Worm (Caenorhabditis elegans) whole organism, L4 larva: Measurements from ENCODE around the gene scrm-3.
A peak's percentile ranks its signal among the peaks of the same experiment; 100 is the strongest.

ENCODE experiments used
- ctbp-1 ChIP-seq: fragments of 200-800 bp; sonication (Bioruptor generic); IDR thresholded peaks from 2 replicates; pipeline ENCODE4 v1.3.6; 2022; ENCODE audit warnings: missing genetic modification reagents, missing genetic modification characterization, missing compliant biosample characterization
- hmg-1.1 ChIP-seq: fragments of 200-800 bp; sonication (Bioruptor generic); IDR thresholded peaks from 2 replicates; pipeline ENCODE4 v1.3.6; 2022; ENCODE audit warnings: missing genetic modification reagents, missing genetic modification characterization, missing compliant biosample characterization
- lin-15B ChIP-seq: fragments of 150-350 bp; sonication (generic microtip); optimal IDR thresholded peaks from 3 replicates; lab custom pipeline; 2014; ENCODE audit warnings: missing biosample characterization, missing genetic modification characterization
- mxl-2 ChIP-seq: fragments of 200-800 bp; sonication (Bioruptor generic); conservative IDR thresholded peaks from 2 replicates; pipeline ENCODE4 v1.3.6; 2022; ENCODE audit warnings: missing genetic modification reagents, missing genetic modification characterization, missing compliant biosample characterization
- mxl-3 ChIP-seq: fragments of 200-800 bp; sonication (Bioruptor generic); optimal IDR thresholded peaks from 2 replicates; lab custom pipeline; 2018; ENCODE audit warnings: mild to moderate bottlenecking, missing genetic modification characterization, missing compliant biosample characterization
- unc-62 ChIP-seq, 3 experiments: fragments of 150-350 bp in 1 of 3; sonication (generic microtip); optimal IDR thresholded peaks in 2 of 3; peaks in 1 of 3; 1 replicate in 1 of 3; 2 replicates in 2 of 3; lab custom pipeline; 2014 to 2017; ENCODE audit warnings: missing biosample characterization in 3 of 3, missing genetic modification characterization in 3 of 3, missing genetic modification reagents in 3 of 3, missing genotype in 1 of 3
- ztf-11 ChIP-seq: fragments of 150-350 bp; optimal IDR thresholded peaks from 2 replicates; lab custom pipeline; 2014; ENCODE audit warnings: missing biosample characterization, missing genetic modification characterization

Gene scrm-3

ce11 chrV:3312067-3312666, 44.8 kb downstream of the scrm-3 start, which contains the start of gene arrd-18 (continued):
- TF ChIP-seq ctbp-1 (GFP tag; lab: Robert Waterston, UW) (peak; percentile 59), mxl-3 (peak; percentile 34), hmg-1.1 (GFP tag; lab: Robert Waterston, UW) (peak; percentile 83), ztf-11 (tag; lab: Kevin White, UChicago) (no peak), mxl-2 (no peak), unc-62 (GFP tag; optimal IDR thresholded peaks at IDR 0.05 in 1 of 2; lab: Kevin White, UChicago) (peak in 1 of 2 experiments; percentile 56), unc-62 (tag; optimal IDR thresholded peaks at IDR 0.05; lab: Kevin White, UChicago) (no peak)

ce11 chrV:3308169-3308568, 48.8 kb downstream of the scrm-3 start, which contains the start of gene srbc-3:
Gene srbc-3, plus strand, starts transcription at chrV:3308469.
- TF ChIP-seq lin-15B (tag; lab: Kevin White, UChicago): no peak
- peak in 1 of 2 experiments; percentile 67 for TF ChIP-seq unc-62 (GFP tag; optimal IDR thresholded peaks at IDR 0.05 in 1 of 2; lab: Kevin White, UChicago)
- no peak for TF ChIP-seq unc-62 (tag; optimal IDR thresholded peaks at IDR 0.05; lab: Kevin White, UChicago)
